Worm (Caenorhabditis elegans): ENCODE measurements around the gene C07A12.2.
A peak's percentile ranks its signal among the peaks of the same experiment; 100 is the strongest.

Gene C07A12.2

DNA sequence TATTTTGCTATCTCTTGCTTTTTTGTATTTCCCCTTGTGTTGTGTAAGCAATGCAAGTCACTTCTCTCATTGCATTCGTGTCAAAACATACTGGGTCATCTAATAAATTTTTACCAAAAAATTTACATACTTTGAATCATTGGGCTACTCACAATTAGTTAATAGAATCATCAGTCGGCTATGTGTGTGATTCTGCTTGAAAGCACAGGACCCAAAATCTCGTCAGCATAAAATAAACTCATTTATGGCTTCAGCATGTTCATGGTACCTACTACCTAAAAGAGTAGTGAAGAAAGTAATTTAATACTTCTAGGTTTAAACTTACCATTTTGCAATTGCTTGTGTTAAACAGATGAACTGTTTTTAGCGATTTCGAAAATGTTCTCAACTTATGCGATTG is 18.2 kb upstream of the C07A12.2 start (continued):
- peak; percentile 83 for TF ChIP-seq aly-2 (tag; optimal IDR thresholded peaks at IDR 0.05)
- no peak for TF ChIP-seq lin-1 (GFP tag; IDR thresholded peaks at IDR 0.05)
- no peak for TF ChIP-seq lin-15B (tag; optimal IDR thresholded peaks at IDR 0.05)
- TF ChIP-seq ceh-32 (tag; optimal IDR thresholded peaks at IDR 0.05; ENCODE audit: poor library complexity), result no peak
- 0 out of 2 replicates have a peak, but pooled peaks have one; percentile 29 for TF ChIP-seq zfp-3 (GFP tag; conservative IDR thresholded peaks at IDR 0.05)
- TF ChIP-seq zag-1 (tag; optimal IDR thresholded peaks at IDR 0.05), result no peak
- peak; percentile 79 for TF ChIP-seq duxl-1 (tag; optimal IDR thresholded peaks at IDR 0.05; ENCODE audit: poor library complexity)
- no peak for TF ChIP-seq Y105C5A.15 (GFP tag; IDR thresholded peaks at IDR 0.05)
- TF ChIP-seq daf-16 (GFP tag; optimal IDR thresholded peaks at IDR 0.05), result no peak
- peak; percentile 37 for TF ChIP-seq daf-16 (tag; optimal IDR thresholded peaks at IDR 0.05)
- TF ChIP-seq F49E8.2 (tag; optimal IDR thresholded peaks at IDR 0.05; ENCODE audit: borderline replicate concordance), result no peak
- TF ChIP-seq nhr-102 (tag; optimal IDR thresholded peaks at IDR 0.05), result peak; percentile 62
- TF ChIP-seq ceh-28 (tag; optimal IDR thresholded peaks at IDR 0.05), result no peak
- TF ChIP-seq nhr-237 (tag; optimal IDR thresholded peaks at IDR 0.05), result peak; percentile 56
- peak; percentile 16 for TF ChIP-seq T20F7.1 (GFP tag; optimal IDR thresholded peaks at IDR 0.05)
- TF ChIP-seq mes-2 (tag; optimal IDR thresholded peaks at IDR 0.05; ENCODE audit: poor library complexity, severe bottlenecking), result peak; percentile 0
- no peak for TF ChIP-seq hif-1 (tag; optimal IDR thresholded peaks at IDR 0.05)
- no peak for TF ChIP-seq ceh-20 (GFP tag; IDR thresholded peaks at IDR 0.05)
- no peak for TF ChIP-seq zip-2 (tag; optimal IDR thresholded peaks at IDR 0.05)

DNA sequence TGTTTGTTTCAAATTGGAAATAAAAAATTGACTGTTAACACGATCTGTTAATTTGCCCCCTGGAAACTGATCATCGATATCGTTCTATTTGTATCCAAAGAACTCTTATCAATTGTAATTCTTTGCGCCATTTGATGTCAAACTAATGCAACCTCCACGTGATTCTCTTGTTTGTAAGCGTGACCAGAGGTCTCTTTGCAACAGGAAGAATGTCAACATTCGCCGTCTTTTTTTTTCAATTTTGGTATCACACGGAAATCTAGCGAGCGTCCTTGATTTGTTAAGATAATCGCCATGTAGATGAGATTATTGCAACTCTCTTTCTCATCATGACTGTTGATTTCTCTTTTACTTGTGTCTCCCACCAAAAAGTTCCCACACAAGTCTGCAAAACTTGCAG is 15.7 kb upstream of the C07A12.2 start:
- peak; percentile 52 for TF ChIP-seq pqm-1 (tag; optimal IDR thresholded peaks at IDR 0.05)
- no peak for TF ChIP-seq spr-3 (GFP tag; optimal IDR thresholded peaks at IDR 0.05)
- TF ChIP-seq dve-1 (tag; optimal IDR thresholded peaks at IDR 0.05; ENCODE audit: insufficient read depth), result peak; percentile 66
- TF ChIP-seq nhr-48 (tag; optimal IDR thresholded peaks at IDR 0.05), result peak; percentile 78
- TF ChIP-seq lin-39 (tag; optimal IDR thresholded peaks at IDR 0.05), result no peak
- TF ChIP-seq lsy-2 (tag; optimal IDR thresholded peaks at IDR 0.05), result peak in 1 of 2 experiments; percentile 58
- peak; percentile 69 for TF ChIP-seq nhr-11 (tag; optimal IDR thresholded peaks at IDR 0.05)
- TF ChIP-seq Y105C5A.15 (GFP tag; IDR thresholded peaks at IDR 0.05), result no peak
- TF ChIP-seq egl-43 (GFP tag; IDR thresholded peaks at IDR 0.05), result no peak
- peak; percentile 62 for TF ChIP-seq nhr-25 (tag; optimal IDR thresholded peaks at IDR 0.05; ENCODE audit: borderline replicate concordance, insufficient read depth)
- TF ChIP-seq mxl-3 (GFP tag; optimal IDR thresholded peaks at IDR 0.05), result peak; percentile 91
- TF ChIP-seq php-3 (GFP tag; IDR thresholded peaks at IDR 0.05), result no peak
- no peak for TF ChIP-seq D1046.2 (GFP tag; IDR thresholded peaks at IDR 0.05)
- no peak for TF ChIP-seq daf-16 (GFP tag; optimal IDR thresholded peaks at IDR 0.05)
- TF ChIP-seq daf-16 (tag; optimal IDR thresholded peaks at IDR 0.05), result peak; percentile 67
- TF ChIP-seq nhr-10 (tag; optimal IDR thresholded peaks at IDR 0.05), result no peak
- TF ChIP-seq Y48G9A.11 (GFP tag; IDR thresholded peaks at IDR 0.05), result no peak
- TF ChIP-seq T26A8.4 (GFP tag; IDR thresholded peaks at IDR 0.05), result no peak
- TF ChIP-seq aha-1 (tag), result peak; percentile 96
- TF ChIP-seq hlh-11 (tag; optimal IDR thresholded peaks at IDR 0.05), result peak; percentile 85
- TF ChIP-seq ZK337.2 (GFP tag; IDR thresholded peaks at IDR 0.05), result no peak
- TF ChIP-seq skn-1 (tag; optimal IDR thresholded peaks at IDR 0.05), result no peak
- TF ChIP-seq gei-8 (GFP tag; optimal IDR thresholded peaks at IDR 0.05), result peak; percentile 13
- no peak for TF ChIP-seq ctbp-1 (GFP tag; IDR thresholded peaks at IDR 0.05)
- 0 out of 2 replicates have a peak, but pooled peaks have one; percentile 61 for TF ChIP-seq saeg-2 (GFP tag; IDR thresholded peaks at IDR 0.05)
- no peak for TF ChIP-seq mdt-29 (GFP tag; IDR thresholded peaks at IDR 0.05)
- TF ChIP-seq ceh-82 (tag; optimal IDR thresholded peaks at IDR 0.05), result no peak
- TF ChIP-seq mxl-2 (GFP tag; conservative IDR thresholded peaks at IDR 0.05), result no peak
- no peak for TF ChIP-seq zag-1 (tag; optimal IDR thresholded peaks at IDR 0.05)
- peak; percentile 92 for TF ChIP-seq dmd-6 (GFP tag; IDR thresholded peaks at IDR 0.05)
- TF ChIP-seq sdz-12 (GFP tag; optimal IDR thresholded peaks at IDR 0.05), result no peak
- TF ChIP-seq mes-2 (tag; optimal IDR thresholded peaks at IDR 0.05; ENCODE audit: poor library complexity, severe bottlenecking), result peak; percentile 51
- TF ChIP-seq pha-4 (GFP tag; IDR thresholded peaks at IDR 0.05), result no peak
- no peak for TF ChIP-seq pha-4 (tag; optimal IDR thresholded peaks at IDR 0.05)
- no peak for TF ChIP-seq Y75B8A.6 (GFP tag; IDR thresholded peaks at IDR 0.05)
- no peak for TF ChIP-seq ceh-28 (tag; optimal IDR thresholded peaks at IDR 0.05)
- no peak for TF ChIP-seq R02D3.7 (tag; optimal IDR thresholded peaks at IDR 0.05)
